Fruit fly (Drosophila melanogaster): Measurements from ENCODE around the gene CG14969.

Gene CG14969

dm6 chr3L:3336368-3337164, 1.8 kb upstream of the CG14969 start, which contains the start of the genes Drsl6 and kst (continued):
- TF ChIP-seq CG15514 (GFP tag; optimal IDR thresholded peaks at IDR 0.05) (peak; percentile 92), hth (optimal IDR thresholded peaks at IDR 0.05) (no peak), CG9817 (tag; optimal IDR thresholded peaks at IDR 0.05) (no peak), Hr51 (GFP tag; optimal IDR thresholded peaks at IDR 0.05) (no peak), gsb-n (tag; optimal IDR thresholded peaks at IDR 0.05) (no peak), CG13775 (GFP tag; optimal IDR thresholded peaks at IDR 0.05) (no peak), klu (GFP tag; IDR thresholded peaks at IDR 0.05) (no peak), ewg (GFP tag; optimal IDR thresholded peaks at IDR 0.05) (no peak), h (optimal IDR thresholded peaks at IDR 0.05) (no peak), CG12155 (GFP tag; optimal IDR thresholded peaks at IDR 0.05) (no peak)

- no peak for TF ChIP-seq CG11456 (GFP tag; IDR thresholded peaks at IDR 0.05)
- no peak for TF ChIP-seq crp (GFP tag; optimal IDR thresholded peaks at IDR 0.05)
- TF ChIP-seq stc (GFP tag; IDR thresholded peaks at IDR 0.05), result no peak
- TF ChIP-seq prd (optimal IDR thresholded peaks at IDR 0.05), result no peak
- no peak for TF ChIP-seq prd (GFP tag; IDR thresholded peaks at IDR 0.05)
- no peak for TF ChIP-seq sob (GFP tag; IDR thresholded peaks at IDR 0.05)
- no peak for TF ChIP-seq CG13287 (GFP tag; IDR thresholded peaks at IDR 0.05; ENCODE audit: partially characterized antibody)
- no peak for TF ChIP-seq CG4730 (GFP tag; IDR thresholded peaks at IDR 0.05)
- TF ChIP-seq unc-4 (GFP tag; IDR thresholded peaks at IDR 0.05; ENCODE audit: partially characterized antibody), result no peak
- no peak for TF ChIP-seq CG12391 (tag; optimal IDR thresholded peaks at IDR 0.05)
Measured at dm6 chr3L:3335688-3336087, 910 bp upstream of the CG14969 start, which contains the start of gene Drsl1. TSS of gene Drsl1 (minus strand) at chr3L:3335788.

dm6 chr3L:3329763-3330162, 5.0 kb downstream of the CG14969 start, which contains the start of gene CG14961:
TSS of gene CG14961 (plus strand) at chr3L:3330063.
- TF ChIP-seq CG42726 (GFP tag; IDR thresholded peaks at IDR 0.05; ENCODE audit: partially characterized antibody), result no peak
- no peak for TF ChIP-seq CG11093 (GFP tag; IDR thresholded peaks at IDR 0.05)
- TF ChIP-seq Med (GFP tag), result no peak
- no peak for TF ChIP-seq Fer2 (tag; optimal IDR thresholded peaks at IDR 0.05)
- no peak for TF ChIP-seq kni (GFP tag; optimal IDR thresholded peaks at IDR 0.05)
- no peak for TF ChIP-seq CG18619 (GFP tag; optimal IDR thresholded peaks at IDR 0.05)
- TF ChIP-seq Gsc (GFP tag; IDR thresholded peaks at IDR 0.05), result no peak
- TF ChIP-seq D19A (tag; optimal IDR thresholded peaks at IDR 0.05), result no peak
- TF ChIP-seq pnt (GFP tag; optimal IDR thresholded peaks at IDR 0.05), result no peak
- TF ChIP-seq CG9727 (GFP tag; optimal IDR thresholded peaks at IDR 0.05), result no peak
- TF ChIP-seq dan (GFP tag; IDR thresholded peaks at IDR 0.05), result no peak
- TF ChIP-seq CTCF (GFP tag; optimal IDR thresholded peaks at IDR 0.05), result no peak
- TF ChIP-seq wek (GFP tag; optimal IDR thresholded peaks at IDR 0.05), result no peak
- no peak for TF ChIP-seq ase (GFP tag; IDR thresholded peaks at IDR 0.05)
- no peak for TF ChIP-seq CG30020 (tag; optimal IDR thresholded peaks at IDR 0.05)
- TF ChIP-seq CG4707 (GFP tag; optimal IDR thresholded peaks at IDR 0.05), result no peak
- TF ChIP-seq aop (GFP tag; IDR thresholded peaks at IDR 0.05), result no peak
- no peak for TF ChIP-seq org-1 (GFP tag; optimal IDR thresholded peaks at IDR 0.05)
- no peak for TF ChIP-seq exex (tag; optimal IDR thresholded peaks at IDR 0.05)
- TF ChIP-seq C15 (GFP tag; IDR thresholded peaks at IDR 0.05), result no peak
